Worm (Caenorhabditis elegans) whole organism, L4/young adult: ENCODE data around the gene R05G9.5.

Experiments
- dao-5 ChIP-seq: sonication (generic microtip); optimal IDR thresholded peaks from 2 replicates; lab custom pipeline; 2016; ENCODE audit warnings: missing genotype, missing genetic modification characterization, moderate library complexity, missing compliant biosample characterization
- him-1 ChIP-seq: sonication (generic microtip); optimal IDR thresholded peaks from 2 replicates; lab custom pipeline; 2016; ENCODE audit warnings: missing genotype, missing genetic modification reagents, missing genetic modification characterization, missing compliant biosample characterization

ce11 chrII:6531940-6532339, 31.9 kb upstream of the R05G9.5 start, which contains the start of gene abcx-1:
- TF ChIP-seq him-1 (tag; lab: Kevin White, UChicago) (no peak), dao-5 (tag; lab: Kevin White, UChicago) (no peak)
